Worm (Caenorhabditis elegans) whole organism, young adult: Measurements from ENCODE around the gene C18B10.6.

Experiments used
- B0261.1 ChIP-seq: sonication (generic microtip); optimal IDR thresholded peaks from 2 replicates; lab custom pipeline; 2016; ENCODE audit warnings: mild to moderate bottlenecking, missing genetic modification characterization, moderate library complexity, missing compliant biosample characterization
- C06A6.2 ChIP-seq: fragments of 200-800 bp; sonication (Bioruptor generic); conservative IDR thresholded peaks from 2 replicates; pipeline ENCODE4 v1.3.6; 2022; ENCODE audit warnings: missing genetic modification characterization, missing compliant biosample characterization
- F37B4.10 ChIP-seq: fragments of 200-800 bp; sonication (Bioruptor generic); IDR thresholded peaks from 2 replicates; pipeline ENCODE4 v1.3.6; 2022; ENCODE audit warnings: missing genetic modification characterization, missing compliant biosample characterization
- F39B2.1 ChIP-seq: fragments of 200-800 bp; sonication (Bioruptor generic); IDR thresholded peaks from 2 replicates; pipeline ENCODE4 v1.3.6; 2022; ENCODE audit warnings: missing genetic modification reagents, missing genetic modification characterization, missing compliant biosample characterization
- K12H6.12 ChIP-seq: fragments of 200-800 bp; sonication (Bioruptor generic); optimal IDR thresholded peaks from 2 replicates; lab custom pipeline; 2018; ENCODE audit warnings: mild to moderate bottlenecking, missing genetic modification characterization, missing compliant biosample characterization
- Y53G8AR.9 ChIP-seq: fragments of 200-800 bp; sonication (Bioruptor generic); conservative IDR thresholded peaks from 2 replicates; pipeline ENCODE4 v1.3.6; 2022; ENCODE audit warnings: missing genetic modification reagents, missing genetic modification characterization, missing compliant biosample characterization
- Y56A3A.18 ChIP-seq: fragments of 200-800 bp; sonication (Bioruptor generic); IDR thresholded peaks from 2 replicates; pipeline ENCODE4 v1.3.6; 2022; ENCODE audit warnings: missing genetic modification reagents, missing genetic modification characterization, missing compliant biosample characterization
- Y67H2A.10 ChIP-seq: fragments of 200-800 bp; sonication (Bioruptor generic); conservative IDR thresholded peaks from 2 replicates; pipeline ENCODE4 v1.3.6; 2022; ENCODE audit warnings: missing genetic modification reagents, missing genetic modification characterization, missing compliant biosample characterization
- Y79H2A.3 ChIP-seq: fragments of 200-800 bp; sonication (Bioruptor generic); conservative IDR thresholded peaks from 2 replicates; pipeline ENCODE4 v1.3.6; 2022; ENCODE audit warnings: missing genetic modification reagents, missing genetic modification characterization, missing compliant biosample characterization
- Y95B8A.8 ChIP-seq: fragments of 200-800 bp; sonication (Bioruptor generic); IDR thresholded peaks from 2 replicates; pipeline ENCODE4 v1.3.6; 2022; ENCODE audit warnings: missing genetic modification reagents, missing genetic modification characterization, missing compliant biosample characterization
- akir-1 ChIP-seq: fragments of 200-800 bp; sonication (Bioruptor generic); optimal IDR thresholded peaks from 2 replicates; lab custom pipeline; 2018; ENCODE audit warnings: mild to moderate bottlenecking, missing genetic modification characterization, moderate library complexity, missing compliant biosample characterization
- attf-3 ChIP-seq: fragments of 200-800 bp; sonication (Bioruptor generic); conservative IDR thresholded peaks from 2 replicates; pipeline ENCODE4 v1.3.6; 2022; ENCODE audit warnings: missing genetic modification reagents, missing genetic modification characterization, missing compliant biosample characterization
- bed-1 ChIP-seq: fragments of 200-800 bp; sonication (Bioruptor generic); IDR thresholded peaks from 2 replicates; pipeline ENCODE4 v1.3.6; 2022; ENCODE audit warnings: missing genetic modification reagents, missing genetic modification characterization, missing compliant biosample characterization
- bed-2 ChIP-seq: fragments of 200-800 bp; sonication (Bioruptor generic); IDR thresholded peaks from 2 replicates; pipeline ENCODE4 v1.3.6; 2022; ENCODE audit warnings: missing genetic modification reagents, missing genetic modification characterization, missing compliant biosample characterization
- cebp-1 ChIP-seq, 2 experiments: fragments of 200-800 bp in 1 of 2; sonication (Bioruptor generic) in 1 of 2; sonication (generic microtip) in 1 of 2; IDR thresholded peaks in 1 of 2; optimal IDR thresholded peaks in 1 of 2; 2 replicates each; pipeline versions ENCODE4 v1.3.6 to Lab custom; 2017 to 2022; ENCODE audit warnings: missing compliant biosample characterization in 2 of 2, missing genetic modification characterization in 2 of 2, mild to moderate bottlenecking in 1 of 2, missing genetic modification reagents in 1 of 2, moderate library complexity in 1 of 2
- ceh-100 ChIP-seq: fragments of 200-800 bp; sonication (Bioruptor generic); IDR thresholded peaks from 2 replicates; pipeline ENCODE4 v1.3.6; 2022; ENCODE audit warnings: missing genetic modification reagents, missing genetic modification characterization, missing compliant biosample characterization
- ceh-79 ChIP-seq: sonication (generic microtip); optimal IDR thresholded peaks from 2 replicates; lab custom pipeline; 2017; ENCODE audit warnings: mild to moderate bottlenecking, missing genetic modification characterization, missing compliant biosample characterization
- ceh-91 ChIP-seq: fragments of 200-800 bp; sonication (Bioruptor generic); IDR thresholded peaks from 2 replicates; pipeline ENCODE4 v1.3.6; 2022; ENCODE audit warnings: missing genetic modification reagents, missing genetic modification characterization, missing compliant biosample characterization
- dpl-1 ChIP-seq: fragments of 150-350 bp; optimal IDR thresholded peaks from 2 replicates; lab custom pipeline; 2014; ENCODE audit warnings: missing biosample characterization, missing genetic modification reagents, missing genetic modification characterization
- egl-18 ChIP-seq: fragments of 200-800 bp; sonication (Bioruptor generic); IDR thresholded peaks from 2 replicates; pipeline ENCODE4 v1.3.6; 2022; ENCODE audit warnings: missing genetic modification reagents, missing genetic modification characterization, missing compliant biosample characterization
- egl-44 ChIP-seq: fragments of 200-800 bp; sonication (Bioruptor generic); IDR thresholded peaks from 2 replicates; pipeline ENCODE4 v1.3.6; 2022; ENCODE audit warnings: missing genetic modification reagents, missing genetic modification characterization, missing compliant biosample characterization
- egrh-3 ChIP-seq: fragments of 200-800 bp; sonication (Bioruptor generic); IDR thresholded peaks from 2 replicates; pipeline ENCODE4 v1.3.6; 2022; ENCODE audit warnings: missing genetic modification reagents, missing genetic modification characterization, missing compliant biosample characterization
- ekl-4 ChIP-seq: fragments of 200-800 bp; sonication (Bioruptor generic); IDR thresholded peaks from 2 replicates; pipeline ENCODE4 v1.3.6; 2022; ENCODE audit warnings: missing genetic modification reagents, missing genetic modification characterization, missing compliant biosample characterization
- hlh-26 ChIP-seq: fragments of 200-800 bp; sonication (Bioruptor generic); conservative IDR thresholded peaks from 2 replicates; pipeline ENCODE4 v1.3.6; 2022; ENCODE audit warnings: missing genetic modification reagents, missing genetic modification characterization, missing compliant biosample characterization
- lin-26 ChIP-seq: fragments of 200-800 bp; sonication (Bioruptor generic); IDR thresholded peaks from 2 replicates; pipeline ENCODE4 v1.3.6; 2022; ENCODE audit warnings: missing genetic modification reagents, missing genetic modification characterization, missing compliant biosample characterization
- madf-3 ChIP-seq: fragments of 200-800 bp; sonication (Bioruptor generic); IDR thresholded peaks from 2 replicates; pipeline ENCODE4 v1.3.6; 2022; ENCODE audit warnings: missing genetic modification reagents, missing genetic modification characterization, missing compliant biosample characterization
- mcd-1 ChIP-seq: fragments of 200-800 bp; sonication (Bioruptor generic); IDR thresholded peaks from 2 replicates; pipeline ENCODE4 v1.3.6; 2022; ENCODE audit warnings: missing genetic modification reagents, missing genetic modification characterization, missing compliant biosample characterization
- mxl-1 ChIP-seq: sonication (generic microtip); optimal IDR thresholded peaks from 2 replicates; lab custom pipeline; 2016; ENCODE audit warnings: missing genetic modification characterization, missing compliant biosample characterization
- nfya-1 ChIP-seq: sonication (generic microtip); optimal IDR thresholded peaks from 2 replicates; lab custom pipeline; 2017; ENCODE audit warnings: antibody characterized with exemption, missing compliant biosample characterization, missing genetic modification characterization, borderline replicate concordance; ENCODE audit not compliant: insufficient read depth
- nhr-120 ChIP-seq: fragments of 200-800 bp; sonication (Bioruptor generic); IDR thresholded peaks from 2 replicates; pipeline ENCODE4 v1.3.6; 2022; ENCODE audit warnings: missing genetic modification characterization, missing compliant biosample characterization
- nhr-80 ChIP-seq: sonication (generic microtip); optimal IDR thresholded peaks from 2 replicates; lab custom pipeline; 2016; ENCODE audit warnings: missing genetic modification characterization, missing compliant biosample characterization
- pbrm-1 ChIP-seq: fragments of 200-800 bp; sonication (Bioruptor generic); IDR thresholded peaks from 2 replicates; pipeline ENCODE4 v1.3.6; 2022; ENCODE audit warnings: missing genetic modification reagents, missing genetic modification characterization, missing compliant biosample characterization
- sea-2 ChIP-seq: fragments of 200-800 bp; sonication (Bioruptor generic); IDR thresholded peaks from 2 replicates; pipeline ENCODE4 v1.3.6; 2022; ENCODE audit warnings: missing genetic modification characterization, missing compliant biosample characterization
- snpc-3.4 ChIP-seq: sonication (generic microtip); optimal IDR thresholded peaks from 2 replicates; lab custom pipeline; 2017; ENCODE audit warnings: missing genetic modification characterization, mild to moderate bottlenecking, missing compliant biosample characterization, antibody characterized with exemption, moderate library complexity, missing genotype, missing genetic modification reagents
- somi-1 ChIP-seq: fragments of 200-800 bp; sonication (Bioruptor generic); optimal IDR thresholded peaks from 2 replicates; lab custom pipeline; 2018; ENCODE audit warnings: mild to moderate bottlenecking, missing genetic modification characterization, missing compliant biosample characterization
- sptf-2 ChIP-seq: fragments of 200-800 bp; sonication (Bioruptor generic); optimal IDR thresholded peaks from 2 replicates; lab custom pipeline; 2018; ENCODE audit warnings: mild to moderate bottlenecking, missing genetic modification characterization, missing compliant biosample characterization
- unc-62 ChIP-seq: fragments of 150-350 bp; optimal IDR thresholded peaks from 2 replicates; lab custom pipeline; 2014; ENCODE audit warnings: missing biosample characterization, missing genetic modification reagents, missing genetic modification characterization
- ztf-18 ChIP-seq: sonication (generic microtip); optimal IDR thresholded peaks from 2 replicates; lab custom pipeline; 2016; ENCODE audit warnings: missing genotype, mild to moderate bottlenecking, missing genetic modification characterization, missing compliant biosample characterization
- ztf-25 ChIP-seq: fragments of 200-800 bp; sonication (Bioruptor generic); IDR thresholded peaks from 2 replicates; pipeline ENCODE4 v1.3.6; 2022; ENCODE audit warnings: missing genetic modification reagents, missing genetic modification characterization, missing compliant biosample characterization
- ztf-28 ChIP-seq: fragments of 200-800 bp; sonication (Bioruptor generic); IDR thresholded peaks from 2 replicates; pipeline ENCODE4 v1.3.6; 2022; ENCODE audit warnings: missing genetic modification reagents, missing genetic modification characterization, missing compliant biosample characterization
- ztf-6 ChIP-seq: fragments of 200-800 bp; sonication (Bioruptor generic); IDR thresholded peaks from 2 replicates; pipeline ENCODE4 v1.3.6; 2022; ENCODE audit warnings: missing genetic modification reagents, missing genetic modification characterization, missing compliant biosample characterization

C18B10.6 gene

DNA sequence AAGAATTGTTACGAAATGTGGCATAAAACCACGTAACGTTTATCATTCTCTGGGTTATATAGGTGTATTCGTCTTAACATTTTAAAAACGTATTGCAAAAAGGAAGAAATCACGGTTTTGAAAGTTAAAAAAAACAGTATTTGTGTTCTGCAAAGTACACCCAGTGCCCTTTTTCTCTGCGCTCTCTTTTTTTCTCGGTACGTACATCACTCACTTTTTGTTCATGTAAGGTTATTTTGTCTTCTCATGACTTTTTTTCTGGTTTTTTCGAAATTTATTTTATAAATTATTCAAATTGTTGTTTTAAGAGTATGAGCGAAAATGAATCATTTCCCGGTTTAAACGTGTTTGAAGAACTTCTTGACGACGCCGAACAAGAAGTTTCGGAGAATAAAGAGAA lies 33.9 kb downstream of the C18B10.6 start, which contains the start of gene F25E5.5:
Gene F25E5.5, plus strand, starts transcription at position 301 of the 400 bp plus-strand sequence.
- no peak for TF ChIP-seq cebp-1 (GFP tag; IDR thresholded peaks at IDR 0.05; lab: Robert Waterston, UW)
- TF ChIP-seq cebp-1 (tag; optimal IDR thresholded peaks at IDR 0.05; lab: Kevin White, UChicago): peak; percentile 4
- TF ChIP-seq Y79H2A.3: no peak

DNA sequence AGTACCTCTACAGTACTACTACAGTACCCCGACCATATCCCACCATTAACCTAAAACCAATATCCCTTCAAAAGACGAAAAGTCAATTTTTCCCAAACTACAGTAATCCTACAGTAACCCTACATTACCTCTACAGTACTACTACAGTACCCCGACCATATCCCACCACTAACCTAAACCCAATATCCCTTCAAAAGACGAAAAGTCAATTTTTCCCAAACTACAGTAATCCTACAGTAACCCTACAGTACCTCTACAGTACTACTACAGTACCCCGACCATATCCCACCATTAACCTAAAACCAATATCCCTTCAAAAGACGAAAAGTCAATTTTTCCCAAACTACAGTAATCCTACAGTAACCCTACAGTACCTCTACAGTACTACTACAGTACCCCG lies 36.5 kb downstream of the C18B10.6 start, which contains the start of gene nhr-141:
Gene nhr-141, plus strand, starts transcription at position 331 of the 400 bp plus-strand sequence.
- TF ChIP-seq egrh-3 (GFP tag; lab: Robert Waterston, UW) (peak; percentile 55), madf-3 (GFP tag; lab: Robert Waterston, UW) (peak; percentile 65; the same call in 1 of the 2 replicates)

DNA sequence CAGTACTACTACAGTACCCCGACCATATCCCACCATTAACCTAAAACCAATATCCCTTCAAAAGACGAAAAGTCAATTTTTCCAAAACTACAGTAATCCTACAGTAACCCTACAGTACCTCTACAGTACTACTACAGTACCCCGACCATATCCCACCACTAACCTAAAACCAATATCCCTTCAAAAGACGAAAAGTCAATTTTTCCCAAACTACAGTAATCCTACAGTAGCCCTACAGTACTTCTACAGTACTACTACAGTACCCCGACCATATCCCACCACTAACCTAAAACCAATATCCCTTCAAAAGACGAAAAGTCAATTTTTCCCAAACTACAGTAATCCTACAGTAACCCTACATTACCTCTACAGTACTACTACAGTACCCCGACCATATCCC lies 37.4 kb downstream of the C18B10.6 start:
- TF ChIP-seq ztf-25 (0 out of 2 replicates have a peak, but pooled peaks have one; percentile 75), ztf-28 (GFP tag; lab: Robert Waterston, UW) (0 out of 2 replicates have a peak, but pooled peaks have one; percentile 43), attf-3 (GFP tag; lab: Robert Waterston, UW) (peak; percentile 62), bed-1 (GFP tag; lab: Robert Waterston, UW) (0 out of 2 replicates have a peak, but pooled peaks have one; percentile 20), egl-18 (GFP tag; lab: Robert Waterston, UW) (0 out of 2 replicates have a peak, but pooled peaks have one; percentile 53), bed-2 (peak; percentile 9; the same call in 1 of the 2 replicates), F37B4.10 (GFP tag; lab: Robert Waterston, UW) (peak; percentile 94; the same call in 1 of the 2 replicates), ekl-4 (GFP tag; lab: Robert Waterston, UW) (peak; percentile 21; the same call in 1 of the 2 replicates), sea-2 (GFP tag; lab: Robert Waterston, UW) (0 out of 2 replicates have a peak, but pooled peaks have one; percentile 33), egrh-3 (GFP tag; lab: Robert Waterston, UW) (peak; percentile 88), Y67H2A.10 (peak; percentile 19; the same call in 1 of the 2 replicates), pbrm-1 (GFP tag; lab: Robert Waterston, UW) (0 out of 2 replicates have a peak, but pooled peaks have one; percentile 34), F39B2.1 (0 out of 2 replicates have a peak, but pooled peaks have one; percentile 51), ztf-6 (GFP tag; lab: Robert Waterston, UW) (0 out of 2 replicates have a peak, but pooled peaks have one; percentile 35)

DNA sequence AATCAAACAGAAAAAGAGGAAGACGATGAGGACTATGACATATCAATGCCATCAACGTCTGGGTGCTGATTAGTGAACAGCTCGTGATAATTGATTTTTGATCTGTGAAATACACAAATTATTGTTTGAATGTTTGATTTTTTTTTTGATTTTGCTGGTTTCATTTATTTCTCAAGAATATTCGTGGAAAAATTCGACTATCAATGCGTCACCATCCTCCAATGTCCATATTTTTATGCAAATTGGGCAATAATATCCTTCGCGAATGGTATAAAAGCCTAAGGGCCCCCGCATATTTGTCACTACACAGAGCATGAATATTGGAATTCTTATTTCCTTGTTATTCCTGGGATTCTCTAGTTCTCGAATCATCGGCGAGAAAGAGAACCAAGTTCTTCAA lies 41.0 kb downstream of the C18B10.6 start, which contains the start of gene try-13:
Gene try-13, plus strand, starts transcription at position 301 of the 400 bp plus-strand sequence.
- no peak for TF ChIP-seq B0261.1 (tag; lab: Kevin White, UChicago)
- no peak for TF ChIP-seq sptf-2
- TF ChIP-seq nhr-120: no peak
- TF ChIP-seq snpc-3.4: no peak
- TF ChIP-seq hlh-26 (GFP tag; lab: Robert Waterston, UW): no peak
- no peak for TF ChIP-seq bed-2
- TF ChIP-seq C06A6.2 (GFP tag; lab: Robert Waterston, UW): no peak
- no peak for TF ChIP-seq Y53G8AR.9
- no peak for TF ChIP-seq ztf-18
- no peak for TF ChIP-seq bed-1 (GFP tag; lab: Robert Waterston, UW)
- TF ChIP-seq nhr-80 (tag; lab: Kevin White, UChicago): no peak
- TF ChIP-seq ceh-79 (tag; lab: Kevin White, UChicago): no peak
- TF ChIP-seq somi-1 (GFP tag; lab: Kevin White, UChicago): no peak
- TF ChIP-seq, all 124 proteins: peak for 0

DNA sequence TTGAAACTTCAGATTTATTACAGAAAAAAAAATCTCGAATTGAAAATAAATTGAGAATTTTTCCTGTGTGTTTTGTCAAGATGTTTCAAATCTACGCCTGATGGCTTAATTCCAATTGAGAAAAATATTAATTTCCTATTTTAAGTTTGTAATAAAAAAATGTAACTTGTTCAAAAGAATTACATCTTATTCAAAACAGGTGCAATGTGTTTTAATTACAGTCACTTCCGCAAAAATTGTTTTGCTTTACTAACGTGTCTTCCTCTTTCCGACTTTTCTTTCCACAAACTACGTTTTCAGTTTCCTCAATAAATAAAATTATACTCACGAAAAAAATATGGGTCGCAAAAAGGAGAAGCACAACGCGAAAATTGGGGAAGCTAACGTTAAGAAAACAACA lies 42.9 kb downstream of the C18B10.6 start, which contains the start of gene F25E5.16:
Gene F25E5.16, plus strand, starts transcription at position 301 of the 400 bp plus-strand sequence.
- no peak for TF ChIP-seq unc-62 (GFP tag; lab: Kevin White, UChicago)
- no peak for TF ChIP-seq K12H6.12 (tag; lab: Kevin White, UChicago)
- no peak for TF ChIP-seq ceh-91 (GFP tag; lab: Robert Waterston, UW)
- no peak for TF ChIP-seq Y56A3A.18 (GFP tag; lab: Robert Waterston, UW)
- no peak for TF ChIP-seq dpl-1 (GFP tag; lab: Kevin White, UChicago)
- no peak for TF ChIP-seq egl-44 (GFP tag; lab: Robert Waterston, UW)
- no peak for TF ChIP-seq nfya-1 (tag; lab: Kevin White, UChicago)
- TF ChIP-seq madf-3 (GFP tag; lab: Robert Waterston, UW): no peak
- no peak for TF ChIP-seq mxl-1 (tag; lab: Kevin White, UChicago)
- no peak for TF ChIP-seq mcd-1 (GFP tag; lab: Robert Waterston, UW)
- TF ChIP-seq akir-1 (GFP tag; lab: Kevin White, UChicago): no peak
- no peak for TF ChIP-seq ztf-25
- no peak for TF ChIP-seq lin-26
- no peak for TF ChIP-seq Y95B8A.8 (GFP tag; lab: Robert Waterston, UW)
- no peak for TF ChIP-seq sea-2 (GFP tag; lab: Robert Waterston, UW)
- no peak for TF ChIP-seq ceh-100
- TF ChIP-seq, all 124 proteins: peak for 0
